Worm (Caenorhabditis elegans) whole organism, L3 larva: ENCODE data around the gene snfc-5.
A peak's percentile ranks its signal among the peaks of the same experiment; 100 is the strongest.

Experiments used
- R02D3.7 ChIP-seq: fragments of 150-350 bp; optimal IDR thresholded peaks from 2 replicates; lab custom pipeline; 2014; ENCODE audit warnings: missing biosample characterization, missing genetic modification characterization
- ZK546.5 ChIP-seq: sonication (generic microtip); optimal IDR thresholded peaks from 2 replicates; lab custom pipeline; 2017; ENCODE audit warnings: missing biosample characterization, missing genetic modification characterization
- aly-2 ChIP-seq: fragments of 150-350 bp; optimal IDR thresholded peaks from 2 replicates; lab custom pipeline; 2014; ENCODE audit warnings: missing biosample characterization, missing genetic modification characterization
- ama-1 ChIP-seq: fragments of 150-350 bp; optimal IDR thresholded peaks from 2 replicates; lab custom pipeline; 2018
- ceh-28 ChIP-seq: fragments of 150-350 bp; optimal IDR thresholded peaks from 2 replicates; lab custom pipeline; 2014; ENCODE audit warnings: missing biosample characterization, missing genetic modification reagents, missing genetic modification characterization
- ceh-82 ChIP-seq: fragments of 150-350 bp; optimal IDR thresholded peaks from 2 replicates; lab custom pipeline; 2014; ENCODE audit warnings: missing biosample characterization, missing genetic modification characterization
- elt-1 ChIP-seq: fragments of 150-350 bp; optimal IDR thresholded peaks from 2 replicates; lab custom pipeline; 2014; ENCODE audit warnings: missing biosample characterization, missing genetic modification characterization
- elt-2 ChIP-seq: sonication (generic microtip); optimal IDR thresholded peaks from 2 replicates; lab custom pipeline; 2016; ENCODE audit warnings: missing genetic modification reagents, mild to moderate bottlenecking, missing genetic modification characterization, missing compliant biosample characterization
- elt-3 ChIP-seq, 3 experiments: fragments of 150-350 bp in 1 of 3; sonication (generic microtip) in 2 of 3; optimal IDR thresholded peaks; 2 replicates in 2 of 3; 4 replicates in 1 of 3; lab custom pipeline; 2014 to 2017; ENCODE audit warnings: missing biosample characterization in 3 of 3, missing genetic modification characterization in 3 of 3
- eor-1 ChIP-seq, 2 experiments: fragments of 150-350 bp; optimal IDR thresholded peaks; 2 replicates each; lab custom pipeline; 2014 to 2018; ENCODE audit warnings: missing biosample characterization in 2 of 2, missing genetic modification characterization in 2 of 2
- fkh-10 ChIP-seq: sonication (generic microtip); optimal IDR thresholded peaks from 2 replicates; lab custom pipeline; 2017; ENCODE audit warnings: missing biosample characterization, missing genetic modification reagents, missing genetic modification characterization
- fos-1 ChIP-seq: fragments of 150-350 bp; optimal IDR thresholded peaks from 2 replicates; lab custom pipeline; 2014; ENCODE audit warnings: missing biosample characterization, missing genetic modification characterization
- jun-1 ChIP-seq: fragments of 150-350 bp; optimal IDR thresholded peaks from 2 replicates; lab custom pipeline; 2014; ENCODE audit warnings: missing biosample characterization, missing genetic modification reagents, missing genetic modification characterization
- lin-15B ChIP-seq: fragments of 150-350 bp; optimal IDR thresholded peaks from 2 replicates; lab custom pipeline; 2014; ENCODE audit warnings: missing biosample characterization, missing genetic modification characterization
- lin-39 ChIP-seq: fragments of 150-350 bp; optimal IDR thresholded peaks from 2 replicates; lab custom pipeline; 2018; ENCODE audit warnings: missing biosample characterization, missing genetic modification reagents, missing genetic modification characterization
- mdl-1 ChIP-seq: fragments of 150-350 bp; optimal IDR thresholded peaks from 2 replicates; lab custom pipeline; 2014; ENCODE audit warnings: missing biosample characterization, missing genetic modification characterization
- mml-1 ChIP-seq: fragments of 150-350 bp; sonication (generic microtip); optimal IDR thresholded peaks from 3 replicates; lab custom pipeline; 2014; ENCODE audit warnings: missing biosample characterization, missing genetic modification characterization
- nfya-1 ChIP-seq: sonication (generic microtip); optimal IDR thresholded peaks from 2 replicates; lab custom pipeline; 2017; ENCODE audit warnings: missing genetic modification characterization, mild to moderate bottlenecking, missing compliant biosample characterization, antibody characterized with exemption, moderate library complexity; ENCODE audit not compliant: insufficient read depth
- nhr-11 ChIP-seq: fragments of 150-350 bp; optimal IDR thresholded peaks from 2 replicates; lab custom pipeline; 2014; ENCODE audit warnings: missing biosample characterization, missing genetic modification characterization
- nhr-23 ChIP-seq: fragments of 150-350 bp; optimal IDR thresholded peaks from 2 replicates; lab custom pipeline; 2014; ENCODE audit warnings: missing biosample characterization, missing genetic modification reagents, missing genetic modification characterization
- nhr-237 ChIP-seq: fragments of 150-350 bp; optimal IDR thresholded peaks from 2 replicates; lab custom pipeline; 2014; ENCODE audit warnings: missing biosample characterization, missing genetic modification characterization
- nhr-25 ChIP-seq: sonication (generic microtip); optimal IDR thresholded peaks from 2 replicates; lab custom pipeline; 2017; ENCODE audit warnings: missing biosample characterization, missing genetic modification characterization
- nhr-28 ChIP-seq: fragments of 150-350 bp; optimal IDR thresholded peaks from 2 replicates; lab custom pipeline; 2014; ENCODE audit warnings: missing biosample characterization, missing genetic modification characterization
- nhr-43 ChIP-seq: sonication (generic microtip); optimal IDR thresholded peaks from 2 replicates; lab custom pipeline; 2016; ENCODE audit warnings: mild to moderate bottlenecking, missing genetic modification characterization, missing compliant biosample characterization; ENCODE audit not compliant: poor library complexity, severe bottlenecking
- nhr-67 ChIP-seq: fragments of 150-350 bp; optimal IDR thresholded peaks from 2 replicates; lab custom pipeline; 2014; ENCODE audit warnings: missing biosample characterization, missing genetic modification characterization
- nhr-77 ChIP-seq: fragments of 150-350 bp; optimal IDR thresholded peaks from 2 replicates; lab custom pipeline; 2014; ENCODE audit warnings: missing biosample characterization, missing genetic modification characterization
- pqm-1 ChIP-seq: fragments of 150-350 bp; optimal IDR thresholded peaks from 2 replicates; lab custom pipeline; 2017; ENCODE audit warnings: missing biosample characterization, missing genetic modification characterization, inconsistent platforms
- sea-2 ChIP-seq: fragments of 150-350 bp; sonication (generic microtip); optimal IDR thresholded peaks from 4 replicates; lab custom pipeline; 2014; ENCODE audit warnings: missing biosample characterization, missing genetic modification reagents, missing genetic modification characterization
- skn-1 ChIP-seq: fragments of 150-350 bp; optimal IDR thresholded peaks from 2 replicates; lab custom pipeline; 2014; ENCODE audit warnings: missing biosample characterization, missing genetic modification characterization
- snpc-4 ChIP-seq: fragments of 150-350 bp; optimal IDR thresholded peaks from 2 replicates; lab custom pipeline; 2014; ENCODE audit warnings: missing biosample characterization, missing genetic modification characterization
- unc-39 ChIP-seq: sonication (generic microtip); optimal IDR thresholded peaks from 4 replicates; lab custom pipeline; 2017; ENCODE audit warnings: missing biosample characterization, missing genetic modification characterization
- unc-62 ChIP-seq: fragments of 150-350 bp; sonication (generic microtip); optimal IDR thresholded peaks from 4 replicates; lab custom pipeline; 2014; ENCODE audit warnings: missing biosample characterization, missing genetic modification reagents, missing genetic modification characterization
- zag-1 ChIP-seq: fragments of 150-350 bp; optimal IDR thresholded peaks from 2 replicates; lab custom pipeline; 2014; ENCODE audit warnings: missing biosample characterization, missing genetic modification characterization
- ztf-4 ChIP-seq: fragments of 150-350 bp; optimal IDR thresholded peaks from 2 replicates; lab custom pipeline; 2014; ENCODE audit warnings: missing biosample characterization, missing genetic modification characterization

Gene snfc-5

ce11 chrIII:4404339-4404836, at the start of gene snfc-5, which contains the start of gene R07E5.17:
TSS of gene snfc-5 (plus strand) at chrIII:4404786.
TSS of gene R07E5.17 (minus strand) at chrIII:4404436.
- TF ChIP-seq nhr-25 (tag; lab: Kevin White, UChicago) (peak; percentile 9), mdl-1 (tag; lab: Kevin White, UChicago) (no peak), nhr-23 (tag; lab: Kevin White, UChicago) (peak; percentile 31), jun-1 (tag; lab: Kevin White, UChicago) (no peak), fkh-10 (GFP tag; lab: Kevin White, UChicago) (no peak), snpc-4 (tag; lab: Kevin White, UChicago) (peak; percentile 2), lin-15B (tag; lab: Kevin White, UChicago) (peak; percentile 77), sea-2 (GFP tag; lab: Kevin White, UChicago) (no peak), ztf-4 (no peak), nfya-1 (peak; percentile 60), elt-2 (tag; lab: Kevin White, UChicago) (peak; percentile 12), skn-1 (tag; lab: Kevin White, UChicago) (no peak), lin-39 (tag; lab: Kevin White, UChicago) (peak; percentile 23), unc-62 (GFP tag; lab: Kevin White, UChicago) (no peak)

ce11 chrIII:4356384-4356783, 48.2 kb upstream of the snfc-5 start, which contains the start of gene mnp-1:
TSS of gene mnp-1 (plus strand) at chrIII:4356594.
- no peak for TF ChIP-seq mml-1
- no peak for TF ChIP-seq nfya-1
- TF ChIP-seq ama-1 (lab: Kevin White, UChicago), result no peak
- no peak for TF ChIP-seq aly-2 (tag; lab: Kevin White, UChicago)
- TF ChIP-seq nhr-28, result no peak
- TF ChIP-seq R02D3.7 (tag; lab: Kevin White, UChicago), result no peak
- TF ChIP-seq skn-1 (tag; lab: Kevin White, UChicago), result no peak
- no peak for TF ChIP-seq pqm-1 (tag; lab: Kevin White, UChicago)
- no peak for TF ChIP-seq nhr-11 (tag; lab: Kevin White, UChicago)
- TF ChIP-seq, all 47 proteins: peak for 0

ce11 chrIII:4357438-4357837, 47.1 kb upstream of the snfc-5 start:
- TF ChIP-seq pqm-1 (tag; lab: Kevin White, UChicago) (peak; percentile 42), elt-3 (tag; optimal IDR thresholded peaks at IDR 0.05; lab: Kevin White, UChicago) (no peak), nhr-43 (no peak), snpc-4 (tag; lab: Kevin White, UChicago) (no peak), ceh-82 (no peak), nhr-67 (tag; lab: Kevin White, UChicago) (no peak), mml-1 (no peak), lin-39 (tag; lab: Kevin White, UChicago) (no peak), lin-15B (tag; lab: Kevin White, UChicago) (no peak), elt-2 (tag; lab: Kevin White, UChicago) (peak; percentile 53), ceh-28 (tag; lab: Kevin White, UChicago) (no peak), fkh-10 (GFP tag; lab: Kevin White, UChicago) (no peak), nhr-77 (tag; lab: Kevin White, UChicago) (no peak), sea-2 (GFP tag; lab: Kevin White, UChicago) (no peak), mdl-1 (tag; lab: Kevin White, UChicago) (no peak), skn-1 (tag; lab: Kevin White, UChicago) (no peak)

ce11 chrIII:4358345-4358744, 46.2 kb upstream of the snfc-5 start:
- TF ChIP-seq nfya-1, result peak; percentile 39
- TF ChIP-seq lin-39 (tag; lab: Kevin White, UChicago), result peak; percentile 36
- TF ChIP-seq nhr-77 (tag; lab: Kevin White, UChicago), result no peak

- TF ChIP-seq nhr-77 (tag; lab: Kevin White, UChicago) (no peak), nhr-11 (tag; lab: Kevin White, UChicago) (no peak), zag-1 (no peak), jun-1 (tag; lab: Kevin White, UChicago) (no peak), fos-1 (tag; lab: Kevin White, UChicago) (no peak), unc-39 (tag; lab: Kevin White, UChicago) (no peak), nhr-237 (tag; lab: Kevin White, UChicago) (no peak), eor-1 (tag; optimal IDR thresholded peaks at IDR 0.05; lab: Kevin White, UChicago) (no peak), R02D3.7 (tag; lab: Kevin White, UChicago) (no peak), fkh-10 (GFP tag; lab: Kevin White, UChicago) (no peak), snpc-4 (tag; lab: Kevin White, UChicago) (no peak), elt-1 (tag; lab: Kevin White, UChicago) (no peak), ZK546.5 (tag; lab: Kevin White, UChicago) (no peak), nhr-28 (no peak), lin-15B (tag; lab: Kevin White, UChicago) (no peak)
Observed at ce11 chrIII:4359208-4359607, 45.4 kb upstream of the snfc-5 start.
